Worm (Caenorhabditis elegans): ENCODE measurements around the gene syx-2.
"Not testable (repeated sequence)": the region's sequence is repeated elsewhere in the genome, so short reads cannot be mapped to it uniquely, and the experiment has no call there.

The syx-2 gene

DNA sequence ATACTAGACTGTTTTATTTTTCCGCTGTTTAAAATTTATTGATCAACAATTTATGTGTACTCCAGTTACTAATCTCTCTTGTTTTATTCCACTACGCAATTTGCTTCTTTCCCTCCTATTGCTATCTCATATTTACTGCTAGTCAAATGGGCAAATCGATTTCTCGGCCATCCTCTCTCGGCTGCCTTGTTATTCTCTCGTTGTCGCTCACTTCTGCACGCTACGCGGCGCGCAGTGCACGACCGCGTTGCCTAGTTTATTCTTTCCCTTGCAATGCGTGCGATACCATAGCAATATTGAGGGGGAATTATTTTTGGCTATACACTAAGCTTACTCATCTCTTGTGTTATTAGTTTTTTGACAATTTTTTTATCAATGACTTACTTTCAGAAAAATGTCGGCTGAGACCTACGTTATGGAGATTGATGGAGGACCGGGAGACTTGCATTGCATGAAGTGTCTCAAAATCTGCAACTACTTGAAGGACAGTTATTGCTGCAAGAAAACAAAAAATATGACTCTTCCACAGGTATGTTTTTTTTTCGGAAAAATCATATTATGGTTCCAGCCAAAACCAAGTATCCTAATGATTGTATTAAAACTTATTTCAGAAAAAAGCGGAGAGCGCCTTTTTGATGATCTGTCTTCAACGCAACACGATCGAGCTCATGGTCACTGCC lies 17.6 kb downstream of the syx-2 start, which contains the start of gene F48F7.6 (continued):
- TF ChIP-seq fkh-10 (GFP tag; optimal IDR thresholded peaks at IDR 0.05), result no peak
- TF ChIP-seq ets-4 (tag; optimal IDR thresholded peaks at IDR 0.05), result no peak
- TF ChIP-seq dve-1 (tag; optimal IDR thresholded peaks at IDR 0.05), result no peak
- no peak for TF ChIP-seq npax-4 (tag; optimal IDR thresholded peaks at IDR 0.05)
- TF ChIP-seq K02D7.2 (tag; optimal IDR thresholded peaks at IDR 0.05), result no peak
- TF ChIP-seq ceh-22 (tag; optimal IDR thresholded peaks at IDR 0.05), result no peak
- peak; percentile 54 for TF ChIP-seq tbx-2 (tag; optimal IDR thresholded peaks at IDR 0.05)
- no peak for TF ChIP-seq lin-11 (tag; optimal IDR thresholded peaks at IDR 0.05)
- peak; percentile 33 for TF ChIP-seq ceh-31 (tag; optimal IDR thresholded peaks at IDR 0.05)
- no peak for TF ChIP-seq odd-2 (tag; optimal IDR thresholded peaks at IDR 0.05)
- TF ChIP-seq ceh-6 (GFP tag; optimal IDR thresholded peaks at IDR 0.05), result no peak
- TF ChIP-seq gmeb-2 (tag; optimal IDR thresholded peaks at IDR 0.05), result no peak
- TF ChIP-seq madf-2 (tag; optimal IDR thresholded peaks at IDR 0.05), result no peak
- no peak for TF ChIP-seq lim-6 (tag; optimal IDR thresholded peaks at IDR 0.05)
- no peak for TF ChIP-seq ceh-24 (tag; optimal IDR thresholded peaks at IDR 0.05)
- TF ChIP-seq ceh-45 (GFP tag; IDR thresholded peaks at IDR 0.05), result no peak
- TF ChIP-seq che-1 (tag; optimal IDR thresholded peaks at IDR 0.05), result no peak

DNA sequence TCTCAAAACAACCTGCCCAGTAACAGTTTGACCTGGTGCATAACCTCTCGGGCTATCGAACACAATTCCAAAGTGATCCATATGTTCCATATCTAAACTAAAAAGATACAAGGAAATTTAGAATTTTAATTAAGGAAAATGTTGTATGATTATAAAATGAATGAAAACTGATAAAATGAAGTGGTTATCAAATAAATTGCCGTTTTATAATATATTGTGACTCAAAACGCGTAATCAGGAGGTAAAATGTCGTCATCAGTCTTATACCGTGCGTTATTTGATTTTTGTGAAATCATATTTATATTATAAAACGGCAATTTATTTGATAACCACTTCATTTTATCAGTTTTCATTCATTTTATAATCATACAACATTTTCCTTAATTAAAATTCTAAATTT lies 20.5 kb downstream of the syx-2 start, which contains the start of gene arrd-24:
TSS of gene arrd-24 (minus strand) at position 101 of the 400 bp plus-strand sequence.
- not testable (repeated sequence) for TF ChIP-seq hlh-8, tbx-2, sox-4 (tag; optimal IDR thresholded peaks at IDR 0.05)

DNA sequence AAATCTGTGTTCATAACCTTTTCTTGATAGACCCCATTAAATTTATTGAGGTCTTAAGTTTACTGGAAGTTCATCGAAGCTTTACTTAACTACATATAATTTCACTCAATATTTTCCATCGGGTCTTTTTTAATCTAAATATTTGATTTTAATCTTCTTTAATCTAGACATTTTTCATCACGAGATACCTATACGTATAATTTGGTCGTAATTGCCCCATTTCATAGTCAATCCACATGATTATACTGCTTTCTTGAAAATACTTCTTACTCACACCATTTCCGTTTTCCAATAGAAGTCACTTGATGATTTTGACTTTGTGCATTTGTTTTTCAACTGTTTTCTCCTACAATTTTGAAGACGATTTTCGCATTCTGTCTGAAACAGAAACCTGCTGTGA lies 26.4 kb downstream of the syx-2 start, which contains the start of gene irld-24:
TSS of gene irld-24 (plus strand) at position 301 of the 400 bp plus-strand sequence.
- TF ChIP-seq pros-1 (tag; optimal IDR thresholded peaks at IDR 0.05) (no peak), che-1 (tag; optimal IDR thresholded peaks at IDR 0.05) (no peak), sdc-2 (tag; optimal IDR thresholded peaks at IDR 0.05) (no peak), T23F11.4 (GFP tag; optimal IDR thresholded peaks at IDR 0.05) (no peak), ets-4 (tag; optimal IDR thresholded peaks at IDR 0.05) (no peak), syd-9 (tag; optimal IDR thresholded peaks at IDR 0.05) (no peak), ceh-22 (tag; optimal IDR thresholded peaks at IDR 0.05) (no peak), ceh-14 (tag; optimal IDR thresholded peaks at IDR 0.05) (no peak), Y22D7AL.16 (tag; optimal IDR thresholded peaks at IDR 0.05) (no peak)

DNA sequence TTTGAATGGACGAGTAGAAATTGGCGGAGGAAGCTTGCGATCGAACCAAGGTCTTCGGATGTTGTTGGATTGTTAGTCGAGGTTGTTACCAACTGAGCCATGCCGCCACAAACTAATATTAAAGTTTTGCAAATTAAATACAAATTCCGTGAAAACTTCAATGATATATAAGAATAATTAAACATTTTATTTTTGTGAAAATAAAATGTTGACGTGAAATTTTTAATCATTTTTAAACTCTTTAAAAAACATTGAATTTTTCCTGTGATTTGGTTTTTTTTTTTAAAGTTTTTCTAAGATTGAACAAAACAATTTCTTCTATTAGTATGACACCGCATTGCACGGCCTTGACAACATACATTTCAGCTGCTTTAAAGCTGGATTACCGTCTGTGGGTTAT lies 30.7 kb downstream of the syx-2 start, which contains the start of gene C31E10.11:
TSS of gene C31E10.11 (minus strand) at position 101 of the 400 bp plus-strand sequence.
- TF ChIP-seq ceh-14 (tag; optimal IDR thresholded peaks at IDR 0.05) (no peak), pha-4 (tag; optimal IDR thresholded peaks at IDR 0.05) (no peak), ceh-24 (tag; optimal IDR thresholded peaks at IDR 0.05) (no peak), nhr-11 (tag; optimal IDR thresholded peaks at IDR 0.05) (no peak), rnt-1 (tag; optimal IDR thresholded peaks at IDR 0.05) (no peak), ceh-30 (tag; optimal IDR thresholded peaks at IDR 0.05) (no peak), che-1 (tag; optimal IDR thresholded peaks at IDR 0.05) (no peak), hlh-8 (tag; optimal IDR thresholded peaks at IDR 0.05) (no peak), ceh-34 (tag; optimal IDR thresholded peaks at IDR 0.05) (no peak), lin-11 (tag; optimal IDR thresholded peaks at IDR 0.05) (no peak), eyg-1 (tag; optimal IDR thresholded peaks at IDR 0.05) (no peak), elt-2 (tag; optimal IDR thresholded peaks at IDR 0.05) (no peak), elt-4 (tag; optimal IDR thresholded peaks at IDR 0.05) (no peak), sdc-2 (tag; optimal IDR thresholded peaks at IDR 0.05) (no peak), ceh-45 (GFP tag; IDR thresholded peaks at IDR 0.05) (no peak)

- TF ChIP-seq pha-2 (tag; optimal IDR thresholded peaks at IDR 0.05), result no peak
- TF ChIP-seq tbx-2 (tag; optimal IDR thresholded peaks at IDR 0.05), result peak; percentile 19
- peak; percentile 28 for TF ChIP-seq ceh-31 (tag; optimal IDR thresholded peaks at IDR 0.05)
- TF ChIP-seq F13H6.1 (tag; optimal IDR thresholded peaks at IDR 0.05), result no peak
- TF ChIP-seq elt-4 (tag; optimal IDR thresholded peaks at IDR 0.05), result no peak
- no peak for TF ChIP-seq ahr-1 (tag; optimal IDR thresholded peaks at IDR 0.05)
- TF ChIP-seq pag-3 (tag; optimal IDR thresholded peaks at IDR 0.05; ENCODE audit: borderline replicate concordance), result no peak
- TF ChIP-seq hlh-30 (tag; optimal IDR thresholded peaks at IDR 0.05; ENCODE audit: insufficient read depth), result no peak
- TF ChIP-seq mec-3 (tag; optimal IDR thresholded peaks at IDR 0.05; ENCODE audit: borderline replicate concordance), result no peak
- no peak for TF ChIP-seq ceh-18 (tag; optimal IDR thresholded peaks at IDR 0.05)
- no peak for TF ChIP-seq sdc-2 (tag; optimal IDR thresholded peaks at IDR 0.05)
- TF ChIP-seq gmeb-2 (tag; optimal IDR thresholded peaks at IDR 0.05), result no peak
- TF ChIP-seq C08G9.2 (tag; optimal IDR thresholded peaks at IDR 0.05), result no peak
- no peak for TF ChIP-seq pax-1 (tag; optimal IDR thresholded peaks at IDR 0.05)
- TF ChIP-seq elt-2 (tag; optimal IDR thresholded peaks at IDR 0.05), result peak; percentile 62
- TF ChIP-seq ceh-2 (tag; optimal IDR thresholded peaks at IDR 0.05), result no peak
- TF ChIP-seq K02D7.2 (tag; optimal IDR thresholded peaks at IDR 0.05), result no peak
- TF ChIP-seq lin-11 (tag; optimal IDR thresholded peaks at IDR 0.05), result no peak
These were observed 35.9 kb downstream of the syx-2 start, which contains the start of the genes C31E10.5 and C31E10.6 for ce11 chrX:13995803-13996388. Gene C31E10.5, minus strand, starts transcription at chrX:13995834. Gene C31E10.6, plus strand, starts transcription at chrX:13996338.

Measured in whole organism, late embryonic.